Worm (Caenorhabditis elegans) whole organism, L2 larva: ENCODE measurements around the gene Y105C5A.24.

Source experiments
- alr-1 ChIP-seq: fragments of 150-350 bp; optimal IDR thresholded peaks from 2 replicates; lab custom pipeline; 2014; ENCODE audit warnings: missing biosample characterization, missing genetic modification characterization
- blmp-1 ChIP-seq: sonication (generic microtip); optimal IDR thresholded peaks from 2 replicates; lab custom pipeline; 2017; ENCODE audit warnings: missing genetic modification characterization, mild to moderate bottlenecking, missing compliant biosample characterization, antibody characterized with exemption, moderate library complexity; ENCODE audit not compliant: insufficient read depth
- lin-11 ChIP-seq: fragments of 150-350 bp; sonication (generic microtip); optimal IDR thresholded peaks from 2 replicates; lab custom pipeline; 2014; ENCODE audit warnings: missing biosample characterization, missing genetic modification characterization, inconsistent platforms, mixed read lengths
- unc-39 ChIP-seq: fragments of 150-350 bp; optimal IDR thresholded peaks from 2 replicates; lab custom pipeline; 2014; ENCODE audit warnings: missing biosample characterization, missing genetic modification characterization
- ztf-11 ChIP-seq: sonication (generic microtip); optimal IDR thresholded peaks from 2 replicates; lab custom pipeline; 2017; ENCODE audit warnings: missing biosample characterization, missing genetic modification characterization
- ztf-4 ChIP-seq: fragments of 150-350 bp; optimal IDR thresholded peaks from 2 replicates; lab custom pipeline; 2014; ENCODE audit warnings: missing biosample characterization, missing genetic modification characterization

- TF ChIP-seq ztf-11 (no peak), ztf-4 (no peak), lin-11 (tag; lab: Kevin White, UChicago) (no peak), alr-1 (tag; lab: Kevin White, UChicago) (no peak), unc-39 (tag; lab: Kevin White, UChicago) (no peak), blmp-1 (no peak)
Measured at ce11 chrIV:15846553-15846952, 3.1 kb upstream of the Y105C5A.24 start, which contains the start of gene Y105C5A.1270.
